Fruit fly (Drosophila melanogaster) whole organism, adult: ENCODE data around the gene dpr3.

ENCODE experiments used
- CG11617 ChIP-seq: fragments of 200-800 bp; sonication (Bioruptor generic); optimal IDR thresholded peaks from 2 replicates; lab custom pipeline; 2017; ENCODE audit warnings: mild to moderate bottlenecking, missing biosample characterization, missing genetic modification reagents, missing genetic modification characterization
- CG12768 ChIP-seq: fragments of 200-800 bp; sonication (Bioruptor generic); optimal IDR thresholded peaks from 2 replicates; lab custom pipeline; 2017; ENCODE audit warnings: missing biosample characterization, missing genetic modification characterization, mild to moderate bottlenecking, moderate library complexity, missing genetic modification reagents
- CG14711 ChIP-seq: fragments of 200-800 bp; sonication (Bioruptor generic); optimal IDR thresholded peaks from 2 replicates; lab custom pipeline; 2018; ENCODE audit warnings: missing biosample characterization, mild to moderate bottlenecking, missing genetic modification characterization, moderate library complexity
- CG1620 ChIP-seq: fragments of 200-800 bp; sonication (Bioruptor generic); optimal IDR thresholded peaks from 2 replicates; lab custom pipeline; 2016; ENCODE audit warnings: missing biosample characterization, missing genetic modification characterization
- CG33017 ChIP-seq: fragments of 200-800 bp; sonication (Bioruptor generic); optimal IDR thresholded peaks from 2 replicates; lab custom pipeline; 2018; ENCODE audit warnings: missing biosample characterization, mild to moderate bottlenecking, missing genetic modification characterization, moderate library complexity
- CG5204 ChIP-seq: fragments of 200-800 bp; sonication (Bioruptor generic); optimal IDR thresholded peaks from 2 replicates; lab custom pipeline; 2016; ENCODE audit warnings: missing biosample characterization, missing genetic modification characterization
- CG7045 ChIP-seq: fragments of 200-800 bp; sonication (Bioruptor generic); optimal IDR thresholded peaks from 2 replicates; lab custom pipeline; 2017; ENCODE audit warnings: missing biosample characterization, mild to moderate bottlenecking, missing genetic modification characterization
- CG7101 ChIP-seq: fragments of 200-800 bp; sonication (Bioruptor generic); optimal IDR thresholded peaks from 2 replicates; lab custom pipeline; 2018; ENCODE audit warnings: missing biosample characterization, mild to moderate bottlenecking, missing genetic modification characterization, moderate library complexity
- Clk ChIP-seq: fragments of 200-800 bp; sonication (Bioruptor generic); optimal IDR thresholded peaks from 2 replicates; lab custom pipeline; 2017; ENCODE audit warnings: missing biosample characterization, missing genetic modification characterization
- Crg-1 ChIP-seq: fragments of 200-800 bp; sonication (Bioruptor generic); optimal IDR thresholded peaks from 2 replicates; lab custom pipeline; 2016; ENCODE audit warnings: missing biosample characterization, missing genetic modification characterization
- Hr96 ChIP-seq: fragments of 200-800 bp; sonication (Bioruptor generic); optimal IDR thresholded peaks from 2 replicates; lab custom pipeline; 2016; ENCODE audit warnings: missing biosample characterization, missing genetic modification characterization
- Mnt ChIP-seq: fragments of 200-800 bp; sonication (Bioruptor generic); optimal IDR thresholded peaks from 2 replicates; lab custom pipeline; 2016; ENCODE audit warnings: missing biosample characterization, mild to moderate bottlenecking, missing genetic modification characterization
- bab1 ChIP-seq: fragments of 200-800 bp; sonication (Bioruptor generic); optimal IDR thresholded peaks from 3 replicates; lab custom pipeline; 2019; ENCODE audit warnings: missing biosample characterization, mild to moderate bottlenecking, missing genetic modification characterization, moderate library complexity
- cic ChIP-seq: fragments of 200-800 bp; sonication (Bioruptor generic); optimal IDR thresholded peaks from 2 replicates; lab custom pipeline; 2017; ENCODE audit warnings: missing biosample characterization, mild to moderate bottlenecking, missing genetic modification characterization, moderate library complexity
- cnc ChIP-seq, 2 experiments: fragments of >200 bp; optimal IDR thresholded peaks; 2 replicates each; lab custom pipeline; 2017
- kay ChIP-seq: fragments of 200-800 bp; sonication (Bioruptor generic); peaks from one replicate; lab custom pipeline; 2016; ENCODE audit warnings: missing biosample characterization, missing genetic modification characterization, borderline replicate concordance
- ovo ChIP-seq: fragments of 200-800 bp; sonication (Bioruptor generic); optimal IDR thresholded peaks from 2 replicates; lab custom pipeline; 2016; ENCODE audit warnings: missing biosample characterization, missing genetic modification characterization
- pad ChIP-seq: fragments of 200-800 bp; sonication (Bioruptor generic); optimal IDR thresholded peaks from 3 replicates; lab custom pipeline; 2017; ENCODE audit warnings: missing biosample characterization, missing genetic modification characterization, mild to moderate bottlenecking, moderate library complexity, missing genetic modification reagents
- tj ChIP-seq: fragments of 200-800 bp; sonication (Bioruptor generic); optimal IDR thresholded peaks from 3 replicates; lab custom pipeline; 2017; ENCODE audit warnings: missing biosample characterization, mild to moderate bottlenecking, missing genetic modification characterization, moderate library complexity
- toe ChIP-seq: fragments of 200-800 bp; sonication (Bioruptor generic); optimal IDR thresholded peaks from 2 replicates; lab custom pipeline; 2016; ENCODE audit warnings: missing biosample characterization, missing genetic modification characterization

The dpr3 gene

DNA sequence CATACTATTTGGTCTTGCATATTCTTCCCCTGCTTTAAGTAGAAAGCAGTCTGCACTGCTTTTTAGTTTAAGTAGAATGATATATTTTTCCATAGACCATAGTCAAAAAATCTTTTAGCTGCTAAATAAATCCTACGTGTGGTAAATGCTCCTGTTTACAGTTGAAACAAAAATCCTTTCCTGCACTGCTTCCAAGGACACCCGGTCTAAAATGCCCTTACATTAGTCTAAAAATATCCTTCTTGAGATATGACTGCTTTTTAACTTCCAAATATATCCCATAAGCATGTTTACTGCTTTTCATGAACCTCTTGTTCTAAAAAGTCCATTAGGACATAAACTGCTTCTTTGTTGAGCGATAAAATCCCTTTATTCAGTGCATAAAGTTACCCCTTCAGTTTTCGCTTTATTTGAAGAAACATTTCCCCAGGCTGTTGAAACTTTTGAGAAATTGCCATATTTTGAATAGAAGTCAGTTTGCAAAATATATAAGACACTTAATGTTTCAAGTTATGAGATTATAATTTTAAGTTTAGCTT is 741 bp upstream of the dpr3 start:
- TF ChIP-seq toe (no peak), pad (GFP tag; lab: Kevin White, UChicago) (peak; percentile 72)

DNA sequence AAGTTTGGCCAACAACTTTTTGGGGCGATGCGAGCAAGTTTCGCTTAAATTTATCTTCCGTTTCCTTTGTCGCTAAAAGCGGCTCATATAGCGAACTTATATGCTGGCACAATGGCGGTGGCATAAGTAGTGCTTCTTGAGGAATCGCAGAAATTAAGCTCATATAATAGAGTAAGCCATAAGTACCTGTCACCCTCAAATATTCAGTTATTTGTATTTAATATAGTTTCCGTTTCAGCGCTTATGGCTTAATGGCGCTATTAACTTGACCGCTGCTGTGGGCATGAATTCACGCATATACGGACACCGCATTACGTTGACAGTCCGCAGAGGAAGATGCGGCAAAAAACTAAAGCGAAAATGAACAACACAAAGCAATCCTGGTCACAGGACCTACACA is 19.4 kb downstream of the dpr3 start:
- TF ChIP-seq CG33017 (tag; lab: Kevin White, UChicago) = no peak

DNA sequence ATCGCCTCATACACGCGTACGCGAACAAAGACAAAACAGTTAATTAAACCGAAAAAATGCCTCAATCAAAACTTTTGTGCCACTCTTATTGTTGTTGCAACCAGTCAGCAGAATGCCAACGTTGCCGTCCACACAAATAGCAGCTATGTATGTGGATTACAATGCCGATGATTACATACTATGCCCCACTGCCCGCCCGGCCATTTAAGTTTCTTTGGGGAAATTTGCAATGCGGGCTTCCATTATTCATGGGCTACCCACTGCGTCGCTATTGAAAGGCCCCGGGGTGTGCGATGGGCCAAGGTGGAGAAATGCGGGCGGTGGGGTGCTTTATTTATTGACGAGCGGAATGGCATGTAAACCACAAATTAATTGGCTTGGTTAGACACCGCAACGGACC is 25.3 kb downstream of the dpr3 start:
- TF ChIP-seq ovo (GFP tag; lab: Kevin White, UChicago) (no peak), cic (GFP tag; lab: Kevin White, UChicago) (no peak), Mnt (no peak), kay (GFP tag; lab: Kevin White, UChicago) (no peak), CG7045 (GFP tag; lab: Kevin White, UChicago) (no peak), CG12768 (GFP tag; lab: Kevin White, UChicago) (no peak), Hr96 (GFP tag; lab: Kevin White, UChicago) (no peak), CG5204 (GFP tag; lab: Kevin White, UChicago) (no peak), pad (GFP tag; lab: Kevin White, UChicago) (no peak), CG1620 (no peak), tj (GFP tag; lab: Kevin White, UChicago) (no peak), toe (no peak), CG33017 (tag; lab: Kevin White, UChicago) (no peak), Clk (GFP tag; lab: Kevin White, UChicago) (no peak), Crg-1 (GFP tag; lab: Kevin White, UChicago) (no peak), bab1 (GFP tag; lab: Kevin White, UChicago) (no peak), cnc (optimal IDR thresholded peaks at IDR 0.05; lab: Kevin White, UChicago) (no peak)

DNA sequence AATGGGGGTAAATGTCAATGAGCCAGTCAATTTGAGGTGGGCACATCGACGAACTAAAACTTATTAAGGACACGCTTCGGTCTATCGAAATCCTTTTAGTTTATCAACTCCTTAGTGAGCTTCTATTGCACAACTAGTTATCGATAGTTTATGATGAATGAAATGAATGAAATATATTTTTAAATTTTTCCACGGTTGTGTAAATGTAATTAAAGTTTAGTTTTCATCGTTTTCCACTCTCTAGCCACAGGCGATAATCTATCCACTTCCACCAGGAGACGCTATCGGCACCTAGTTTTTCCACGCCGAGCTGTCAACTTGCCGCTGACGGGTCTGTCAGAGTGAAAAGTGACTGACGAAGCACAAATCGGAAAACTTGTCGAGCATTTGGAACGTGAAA is 30.1 kb downstream of the dpr3 start, which contains the start of gene CG12674:
CG12674 (plus strand) TSS at position 301 of the 400 bp plus-strand sequence.
- TF ChIP-seq bab1 (GFP tag; lab: Kevin White, UChicago) = no peak
- no peak for TF ChIP-seq CG33017 (tag; lab: Kevin White, UChicago)
- TF ChIP-seq cnc (optimal IDR thresholded peaks at IDR 0.05; lab: Kevin White, UChicago) = no peak
- no peak for TF ChIP-seq Hr96 (GFP tag; lab: Kevin White, UChicago)
- TF ChIP-seq tj (GFP tag; lab: Kevin White, UChicago) = no peak
- TF ChIP-seq ovo (GFP tag; lab: Kevin White, UChicago) = no peak
- TF ChIP-seq CG5204 (GFP tag; lab: Kevin White, UChicago) = no peak
- no peak for TF ChIP-seq CG7101 (tag; lab: Kevin White, UChicago)
- TF ChIP-seq CG11617 (GFP tag; lab: Kevin White, UChicago) = no peak
- no peak for TF ChIP-seq CG12768 (GFP tag; lab: Kevin White, UChicago)
- TF ChIP-seq pad (GFP tag; lab: Kevin White, UChicago) = no peak
- no peak for TF ChIP-seq kay (GFP tag; lab: Kevin White, UChicago)
- no peak for TF ChIP-seq cic (GFP tag; lab: Kevin White, UChicago)

DNA sequence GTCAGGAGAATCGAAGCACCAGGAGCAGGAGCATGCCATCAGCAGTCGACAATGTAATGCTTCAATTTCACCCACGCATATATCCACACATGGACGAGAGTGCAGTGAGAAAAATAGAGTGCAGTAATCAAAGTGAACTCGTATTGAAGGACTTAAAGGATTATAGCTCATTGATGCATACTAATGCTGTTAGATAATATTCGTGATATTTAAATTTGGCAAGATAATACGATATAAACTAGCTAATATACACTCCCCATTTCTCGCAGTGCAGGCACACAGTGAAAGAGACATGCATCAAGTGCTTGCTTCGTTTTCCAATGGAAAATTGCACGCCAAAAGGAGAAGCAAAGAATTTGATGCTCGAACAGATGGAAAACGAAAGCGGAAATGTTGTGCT is 36.7 kb downstream of the dpr3 start:
- TF ChIP-seq Mnt (no peak), cnc (optimal IDR thresholded peaks at IDR 0.05; lab: Kevin White, UChicago) (no peak), Clk (GFP tag; lab: Kevin White, UChicago) (no peak), CG11617 (GFP tag; lab: Kevin White, UChicago) (no peak), CG1620 (no peak), cic (GFP tag; lab: Kevin White, UChicago) (no peak), Crg-1 (GFP tag; lab: Kevin White, UChicago) (no peak), CG7045 (GFP tag; lab: Kevin White, UChicago) (no peak), kay (GFP tag; lab: Kevin White, UChicago) (no peak), pad (GFP tag; lab: Kevin White, UChicago) (no peak), toe (no peak), ovo (GFP tag; lab: Kevin White, UChicago) (no peak), tj (GFP tag; lab: Kevin White, UChicago) (no peak), Hr96 (GFP tag; lab: Kevin White, UChicago) (no peak), CG7101 (tag; lab: Kevin White, UChicago) (no peak), CG14711 (tag; lab: Kevin White, UChicago) (no peak), CG33017 (tag; lab: Kevin White, UChicago) (no peak), CG5204 (GFP tag; lab: Kevin White, UChicago) (no peak), bab1 (GFP tag; lab: Kevin White, UChicago) (no peak), CG12768 (GFP tag; lab: Kevin White, UChicago) (no peak)

DNA sequence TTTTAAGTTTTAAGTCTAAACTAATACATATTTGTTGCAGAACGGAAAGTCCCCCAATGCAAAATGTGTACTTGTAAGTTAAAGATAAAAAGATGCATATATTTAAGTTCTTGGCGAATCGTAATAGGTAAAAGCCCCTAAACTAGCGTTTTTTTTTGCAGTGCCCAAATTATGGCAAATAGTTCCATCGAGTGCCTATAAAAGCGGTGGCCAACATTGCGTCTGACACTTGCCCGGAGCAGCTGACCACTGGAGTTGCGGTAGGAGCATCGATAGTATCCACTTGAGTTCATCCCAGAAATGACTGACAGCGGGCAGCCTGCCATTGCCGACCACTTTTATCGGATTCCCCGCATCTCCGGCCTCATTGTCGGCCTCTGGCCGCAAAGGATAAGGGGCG is 55.4 kb downstream of the dpr3 start, which contains the start of gene Or22c:
Or22c (plus strand) TSS at position 301 of the 400 bp plus-strand sequence.
- TF ChIP-seq toe (no peak), pad (GFP tag; lab: Kevin White, UChicago) (no peak), cic (GFP tag; lab: Kevin White, UChicago) (no peak), CG1620 (no peak), CG33017 (tag; lab: Kevin White, UChicago) (no peak), CG5204 (GFP tag; lab: Kevin White, UChicago) (no peak), Hr96 (GFP tag; lab: Kevin White, UChicago) (no peak), CG14711 (tag; lab: Kevin White, UChicago) (no peak), CG11617 (GFP tag; lab: Kevin White, UChicago) (no peak), bab1 (GFP tag; lab: Kevin White, UChicago) (no peak)
